Fruit fly (Drosophila melanogaster) whole organism, adult: ENCODE measurements around the gene CG3198.

Source experiments
- CG14711 ChIP-seq: fragments of 200-800 bp; sonication (Bioruptor generic); optimal IDR thresholded peaks from 2 replicates; lab custom pipeline; 2018; ENCODE audit warnings: missing biosample characterization, mild to moderate bottlenecking, missing genetic modification characterization, moderate library complexity
- Crg-1 ChIP-seq: fragments of 200-800 bp; sonication (Bioruptor generic); optimal IDR thresholded peaks from 2 replicates; lab custom pipeline; 2016; ENCODE audit warnings: missing biosample characterization, missing genetic modification characterization
- Hr96 ChIP-seq: fragments of 200-800 bp; sonication (Bioruptor generic); optimal IDR thresholded peaks from 2 replicates; lab custom pipeline; 2016; ENCODE audit warnings: missing biosample characterization, missing genetic modification characterization
- cnc ChIP-seq, 2 experiments: fragments of >200 bp; optimal IDR thresholded peaks; 2 replicates each; lab custom pipeline; 2017
- kay ChIP-seq: fragments of 200-800 bp; sonication (Bioruptor generic); peaks from one replicate; lab custom pipeline; 2016; ENCODE audit warnings: missing biosample characterization, missing genetic modification characterization, borderline replicate concordance
- tj ChIP-seq: fragments of 200-800 bp; sonication (Bioruptor generic); optimal IDR thresholded peaks from 3 replicates; lab custom pipeline; 2017; ENCODE audit warnings: missing biosample characterization, mild to moderate bottlenecking, missing genetic modification characterization, moderate library complexity

DNA sequence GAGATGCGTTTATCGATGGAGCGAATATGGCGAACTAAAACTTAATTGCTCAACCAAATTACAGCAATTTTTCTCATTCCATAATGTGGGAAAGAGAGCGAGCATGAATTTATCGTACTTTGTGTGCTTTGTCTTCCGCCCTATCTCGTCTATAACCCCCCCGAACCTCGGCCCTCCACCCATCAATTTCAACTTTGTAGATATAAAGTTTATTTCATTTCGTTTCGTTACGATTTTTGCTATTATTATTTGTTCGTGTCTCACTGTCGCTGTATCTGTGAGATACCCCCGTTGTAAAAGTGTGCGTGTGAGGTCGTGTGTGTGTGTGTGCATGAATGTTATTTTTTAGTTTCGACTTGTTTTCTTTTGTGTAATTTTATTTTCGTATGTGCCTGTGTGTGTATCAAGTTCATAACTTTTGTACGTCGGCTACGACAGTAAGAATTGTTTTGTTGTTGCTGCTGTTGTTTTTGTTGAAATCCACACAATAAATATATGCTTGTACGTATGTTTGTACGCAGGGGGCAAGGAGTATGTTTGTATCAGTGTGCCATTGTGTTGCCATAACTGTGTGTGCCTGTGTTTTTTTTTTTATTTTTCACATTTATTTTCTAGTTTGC lies 34.9 kb upstream of the CG3198 start:
- TF ChIP-seq CG14711 (tag; lab: Kevin White, UChicago): no peak
- TF ChIP-seq tj (GFP tag; lab: Kevin White, UChicago): no peak
- no peak for TF ChIP-seq Hr96 (GFP tag; lab: Kevin White, UChicago)
- TF ChIP-seq cnc (optimal IDR thresholded peaks at IDR 0.05; lab: Kevin White, UChicago): no peak
- TF ChIP-seq kay (GFP tag; lab: Kevin White, UChicago): no peak
- no peak for TF ChIP-seq Crg-1 (GFP tag; lab: Kevin White, UChicago)
